Worm (Caenorhabditis elegans) whole organism, midembryonic: Measurements from ENCODE around the gene tmem-258.

Source experiments
- flt-1 ChIP-seq: fragments of 200-800 bp; sonication (Bioruptor generic); IDR thresholded peaks from 2 replicates; pipeline ENCODE4 v1.3.6; 2022; ENCODE audit warnings: missing genetic modification characterization, missing compliant biosample characterization
- ztf-23 ChIP-seq: fragments of 200-800 bp; sonication (Bioruptor generic); IDR thresholded peaks from 2 replicates; pipeline ENCODE4 v1.3.6; 2022; ENCODE audit warnings: missing genetic modification reagents, missing genetic modification characterization, missing compliant biosample characterization
- ztf-29 ChIP-seq: fragments of 200-800 bp; sonication (Bioruptor generic); IDR thresholded peaks from 2 replicates; pipeline ENCODE4 v1.3.6; 2022; ENCODE audit warnings: missing genetic modification reagents, missing genetic modification characterization, missing compliant biosample characterization

ce11 chrV:7015872-7016271 lies 47.1 kb upstream of the tmem-258 start, which contains the start of gene C33G8.13:
- no peak for TF ChIP-seq flt-1
- TF ChIP-seq ztf-23 (GFP tag; lab: Robert Waterston, UW), result no peak
- no peak for TF ChIP-seq ztf-29 (GFP tag; lab: Robert Waterston, UW)
